Worm (Caenorhabditis elegans) whole organism, L4 larva: ENCODE data around the gene ger-1.
A peak's percentile ranks its signal among the peaks of the same experiment; 100 is the strongest.

Experiments used
- F49E8.2 ChIP-seq: sonication (generic microtip); optimal IDR thresholded peaks from 2 replicates; lab custom pipeline; 2016; ENCODE audit warnings: missing compliant biosample characterization, mild to moderate bottlenecking, missing genetic modification characterization, borderline replicate concordance
- R02D3.7 ChIP-seq: fragments of 150-350 bp; sonication (generic microtip); optimal IDR thresholded peaks from 3 replicates; lab custom pipeline; 2014; ENCODE audit warnings: missing biosample characterization, missing genetic modification characterization
- T20F7.1 ChIP-seq: fragments of 200-800 bp; sonication (Bioruptor generic); optimal IDR thresholded peaks from 2 replicates; lab custom pipeline; 2018; ENCODE audit warnings: mild to moderate bottlenecking, missing genetic modification characterization, missing compliant biosample characterization
- Y105C5A.15 ChIP-seq: fragments of 200-800 bp; sonication (Bioruptor generic); IDR thresholded peaks from 2 replicates; pipeline ENCODE4 v1.3.6; 2022; ENCODE audit warnings: missing genetic modification characterization, missing compliant biosample characterization
- Y5F2A.4 ChIP-seq: fragments of 200-800 bp; sonication (Bioruptor generic); optimal IDR thresholded peaks from 2 replicates; lab custom pipeline; 2018; ENCODE audit warnings: mild to moderate bottlenecking, missing genetic modification characterization, missing compliant biosample characterization
- Y75B8A.6 ChIP-seq: fragments of 200-800 bp; sonication (Bioruptor generic); IDR thresholded peaks from 2 replicates; pipeline ENCODE4 v1.3.6; 2022; ENCODE audit warnings: missing genetic modification reagents, missing genetic modification characterization, missing compliant biosample characterization
- ama-1 ChIP-seq: fragments of 150-350 bp; optimal IDR thresholded peaks from 2 replicates; lab custom pipeline; 2014; ENCODE audit warnings: inconsistent platforms, mixed read lengths
- ceh-32 ChIP-seq: sonication (generic microtip); optimal IDR thresholded peaks from 2 replicates; lab custom pipeline; 2016; ENCODE audit warnings: mild to moderate bottlenecking, missing genetic modification characterization, missing compliant biosample characterization; ENCODE audit not compliant: poor library complexity
- ceh-44 ChIP-seq: fragments of 200-800 bp; sonication (Bioruptor generic); IDR thresholded peaks from 2 replicates; pipeline ENCODE4 v1.3.6; 2022; ENCODE audit warnings: missing genetic modification reagents, missing genetic modification characterization, missing compliant biosample characterization
- daf-16 ChIP-seq, 3 experiments: sonication (generic microtip); optimal IDR thresholded peaks; 2 replicates each; lab custom pipeline; 2016 to 2017; ENCODE audit warnings: missing genetic modification characterization in 3 of 3, missing genetic modification reagents in 3 of 3, mild to moderate bottlenecking in 2 of 3, missing compliant biosample characterization in 2 of 3, missing biosample characterization in 1 of 3, moderate library complexity in 1 of 3
- dmd-8 ChIP-seq: fragments of 200-800 bp; sonication (Bioruptor generic); IDR thresholded peaks from 2 replicates; pipeline ENCODE4 v1.3.6; 2022; ENCODE audit warnings: missing genetic modification characterization, missing compliant biosample characterization
- dmd-9 ChIP-seq: fragments of 200-800 bp; sonication (Bioruptor generic); IDR thresholded peaks from 2 replicates; pipeline ENCODE4 v1.3.6; 2022; ENCODE audit warnings: missing genetic modification reagents, missing genetic modification characterization, missing compliant biosample characterization
- dpl-1 ChIP-seq: fragments of 150-350 bp; optimal IDR thresholded peaks from 2 replicates; lab custom pipeline; 2014; ENCODE audit warnings: missing biosample characterization, missing genetic modification reagents, missing genetic modification characterization
- egl-43 ChIP-seq: fragments of 200-800 bp; sonication (Bioruptor generic); IDR thresholded peaks from 2 replicates; pipeline ENCODE4 v1.3.6; 2022; ENCODE audit warnings: missing genetic modification reagents, missing genetic modification characterization, missing compliant biosample characterization
- fos-1 ChIP-seq: fragments of 150-350 bp; optimal IDR thresholded peaks from 2 replicates; lab custom pipeline; 2014; ENCODE audit warnings: missing biosample characterization, missing genetic modification characterization
- hlh-30 ChIP-seq: sonication (generic microtip); optimal IDR thresholded peaks from 2 replicates; lab custom pipeline; 2017; ENCODE audit warnings: antibody characterized with exemption, mild to moderate bottlenecking, missing genetic modification characterization, missing compliant biosample characterization; ENCODE audit not compliant: insufficient read depth
- lin-15B ChIP-seq: fragments of 150-350 bp; sonication (generic microtip); optimal IDR thresholded peaks from 3 replicates; lab custom pipeline; 2014; ENCODE audit warnings: missing biosample characterization, missing genetic modification characterization
- lin-38 ChIP-seq: fragments of 200-800 bp; sonication (Bioruptor generic); IDR thresholded peaks from 2 replicates; pipeline ENCODE4 v1.3.6; 2022; ENCODE audit warnings: missing genetic modification reagents, missing genetic modification characterization, missing compliant biosample characterization
- lir-3 ChIP-seq: sonication (generic microtip); optimal IDR thresholded peaks from 2 replicates; lab custom pipeline; 2016; ENCODE audit warnings: mild to moderate bottlenecking, missing genetic modification characterization, missing compliant biosample characterization
- lsy-2 ChIP-seq, 2 experiments: fragments of 150-350 bp in 1 of 2; sonication (generic microtip) in 1 of 2; optimal IDR thresholded peaks; 2 replicates each; lab custom pipeline; 2014 to 2017; ENCODE audit warnings: missing biosample characterization in 2 of 2, missing genetic modification characterization in 2 of 2
- mxl-3 ChIP-seq: fragments of 200-800 bp; sonication (Bioruptor generic); optimal IDR thresholded peaks from 2 replicates; lab custom pipeline; 2018; ENCODE audit warnings: mild to moderate bottlenecking, missing genetic modification characterization, missing compliant biosample characterization
- nhr-11 ChIP-seq: fragments of 150-350 bp; optimal IDR thresholded peaks from 2 replicates; lab custom pipeline; 2014; ENCODE audit warnings: missing biosample characterization, missing genetic modification characterization
- nhr-28 ChIP-seq: fragments of 150-350 bp; optimal IDR thresholded peaks from 2 replicates; lab custom pipeline; 2014; ENCODE audit warnings: missing biosample characterization, missing genetic modification characterization
- nhr-42 ChIP-seq: fragments of 200-800 bp; sonication (Bioruptor generic); IDR thresholded peaks from 2 replicates; pipeline ENCODE4 v1.3.6; 2022; ENCODE audit warnings: missing genetic modification characterization, missing compliant biosample characterization
- nhr-77 ChIP-seq: fragments of 150-350 bp; optimal IDR thresholded peaks from 2 replicates; lab custom pipeline; 2014; ENCODE audit warnings: missing biosample characterization, missing genetic modification characterization
- rbr-2 ChIP-seq: sonication (generic microtip); optimal IDR thresholded peaks from 2 replicates; lab custom pipeline; 2016; ENCODE audit warnings: missing genotype, missing genetic modification characterization, missing compliant biosample characterization
- set-16 ChIP-seq: fragments of 200-800 bp; sonication (Bioruptor generic); IDR thresholded peaks from 2 replicates; pipeline ENCODE4 v1.3.6; 2022; ENCODE audit warnings: missing genetic modification reagents, missing genetic modification characterization, missing compliant biosample characterization
- snpc-1.2 ChIP-seq: fragments of 200-800 bp; sonication (Bioruptor generic); IDR thresholded peaks from 2 replicates; pipeline ENCODE4 v1.3.6; 2022; ENCODE audit warnings: missing genetic modification reagents, missing genetic modification characterization, missing compliant biosample characterization
- snpc-4 ChIP-seq: fragments of 150-350 bp; optimal IDR thresholded peaks from 2 replicates; lab custom pipeline; 2014; ENCODE audit warnings: missing biosample characterization, missing genetic modification characterization
- spr-1 ChIP-seq: sonication (generic microtip); optimal IDR thresholded peaks from 2 replicates; lab custom pipeline; 2016; ENCODE audit warnings: mild to moderate bottlenecking, missing genetic modification characterization, missing compliant biosample characterization
- spr-3 ChIP-seq: fragments of 200-800 bp; sonication (Bioruptor generic); optimal IDR thresholded peaks from 2 replicates; lab custom pipeline; 2018; ENCODE audit warnings: mild to moderate bottlenecking, missing genetic modification characterization, missing compliant biosample characterization
- unc-130 ChIP-seq: sonication (generic microtip); optimal IDR thresholded peaks from 2 replicates; lab custom pipeline; 2016; ENCODE audit warnings: missing genetic modification reagents, missing genetic modification characterization, missing compliant biosample characterization
- unc-39 ChIP-seq: sonication (generic microtip); optimal IDR thresholded peaks from 2 replicates; lab custom pipeline; 2017; ENCODE audit warnings: missing biosample characterization, missing genetic modification characterization
- unc-62 ChIP-seq, 3 experiments: fragments of 150-350 bp in 1 of 3; sonication (generic microtip); optimal IDR thresholded peaks in 2 of 3; peaks in 1 of 3; 1 replicate in 1 of 3; 2 replicates in 2 of 3; lab custom pipeline; 2014 to 2017; ENCODE audit warnings: missing biosample characterization in 3 of 3, missing genetic modification characterization in 3 of 3, missing genetic modification reagents in 3 of 3, missing genotype in 1 of 3
- zag-1 ChIP-seq: fragments of 150-350 bp; optimal IDR thresholded peaks from 2 replicates; lab custom pipeline; 2014; ENCODE audit warnings: missing biosample characterization, missing genetic modification characterization
- zfp-2 ChIP-seq: sonication (generic microtip); optimal IDR thresholded peaks from 2 replicates; lab custom pipeline; 2016; ENCODE audit warnings: mild to moderate bottlenecking, missing genetic modification characterization, missing compliant biosample characterization

ger-1 gene

ce11 chrIII:7087691-7088323 lies 20.5 kb upstream of the ger-1 start, which contains the start of gene fubl-2 (continued):
- TF ChIP-seq hlh-30 (tag; lab: Kevin White, UChicago) = peak; percentile 49
- TF ChIP-seq nhr-11 (tag; lab: Kevin White, UChicago) = peak; percentile 6
- no peak for TF ChIP-seq egl-43
- no peak for TF ChIP-seq Y75B8A.6 (GFP tag; lab: Robert Waterston, UW)
- TF ChIP-seq dpl-1 = peak; percentile 73
- TF ChIP-seq unc-62 (GFP tag; optimal IDR thresholded peaks at IDR 0.05 in 1 of 2; lab: Kevin White, UChicago) = no peak
- TF ChIP-seq unc-62 (tag; optimal IDR thresholded peaks at IDR 0.05; lab: Kevin White, UChicago) = no peak
- no peak for TF ChIP-seq unc-39 (tag; lab: Kevin White, UChicago)
- peak; percentile 26 for TF ChIP-seq nhr-28
- peak; percentile 33 for TF ChIP-seq mxl-3 (GFP tag; lab: Kevin White, UChicago)
- no peak for TF ChIP-seq Y105C5A.15 (GFP tag; lab: Robert Waterston, UW)
- TF ChIP-seq fos-1 (tag; lab: Kevin White, UChicago) = no peak
- TF ChIP-seq lir-3 (tag; lab: Kevin White, UChicago) = no peak
- no peak for TF ChIP-seq F49E8.2 (tag; lab: Kevin White, UChicago)
- TF ChIP-seq spr-1 (tag; lab: Kevin White, UChicago) = no peak
- no peak for TF ChIP-seq dmd-9
- TF ChIP-seq R02D3.7 = no peak
- no peak for TF ChIP-seq daf-16 (GFP tag; optimal IDR thresholded peaks at IDR 0.05; lab: Kevin White, UChicago)
- TF ChIP-seq daf-16 (tag; optimal IDR thresholded peaks at IDR 0.05; lab: Kevin White, UChicago) = no peak
- TF ChIP-seq ama-1 (lab: Kevin White, UChicago) = no peak
- no peak for TF ChIP-seq set-16
- peak; percentile 22 to 89 for TF ChIP-seq lsy-2 (tag; optimal IDR thresholded peaks at IDR 0.05; lab: Kevin White, UChicago)
- peak; percentile 42 for TF ChIP-seq rbr-2 (tag; lab: Kevin White, UChicago)
- peak; percentile 79 for TF ChIP-seq unc-130 (GFP tag; lab: Kevin White, UChicago)
- TF ChIP-seq zfp-2 (tag; lab: Kevin White, UChicago) = no peak
- TF ChIP-seq snpc-4 (tag; lab: Kevin White, UChicago) = no peak
- no peak for TF ChIP-seq ceh-32 (tag; lab: Kevin White, UChicago)
- TF ChIP-seq snpc-1.2 (GFP tag; lab: Robert Waterston, UW) = no peak
- TF ChIP-seq spr-3 (GFP tag; lab: Kevin White, UChicago) = no peak
- TF ChIP-seq nhr-77 = peak; percentile 18

ce11 chrIII:7087180-7087579 lies 19.9 kb upstream of the ger-1 start:
- TF ChIP-seq dmd-8 (GFP tag; lab: Robert Waterston, UW) = no peak
- TF ChIP-seq mxl-3 (GFP tag; lab: Kevin White, UChicago) = no peak
- no peak for TF ChIP-seq nhr-42 (GFP tag; lab: Robert Waterston, UW)
- no peak for TF ChIP-seq T20F7.1 (GFP tag; lab: Kevin White, UChicago)
- TF ChIP-seq Y5F2A.4 = no peak
- no peak for TF ChIP-seq unc-39 (tag; lab: Kevin White, UChicago)
- TF ChIP-seq daf-16 (GFP tag; optimal IDR thresholded peaks at IDR 0.05; lab: Kevin White, UChicago) = no peak
- peak; percentile 18 for TF ChIP-seq daf-16 (tag; optimal IDR thresholded peaks at IDR 0.05; lab: Kevin White, UChicago)
- peak; percentile 66 for TF ChIP-seq nhr-28

- TF ChIP-seq lin-38 (GFP tag; lab: Robert Waterston, UW) (peak; percentile 11; the same call in 1 of the 2 replicates), lin-15B (no peak)
- TF ChIP-seq, all 104 proteins: peak for 1
These were observed 17.6 kb upstream of the ger-1 start, which contains the start of gene tofu-7 for ce11 chrIII:7084908-7085307. Gene tofu-7, minus strand, starts transcription at chrIII:7085018.

- TF ChIP-seq zag-1 = no peak
- TF ChIP-seq ceh-44 (GFP tag; lab: Robert Waterston, UW) = no peak
These were observed 15.8 kb upstream of the ger-1 start for ce11 chrIII:7083106-7083505.
